Fruit fly (Drosophila melanogaster) whole organism: ENCODE results near the gene mat.

Experiments used
- CG8478 ChIP-seq: fragments of >200 bp; optimal IDR thresholded peaks from 2 replicates; lab custom pipeline; 2018; ENCODE audit warnings: inconsistent platforms
- Dll ChIP-seq: fragments of >200 bp; optimal IDR thresholded peaks from 2 replicates; lab custom pipeline; 2017
- psq ChIP-seq: fragments of >200 bp; optimal IDR thresholded peaks from 2 replicates; lab custom pipeline; 2017
- usp ChIP-seq: fragments of >200 bp; optimal IDR thresholded peaks from 2 replicates; lab custom pipeline; 2017; ENCODE audit warnings: missing biosample characterization, missing genetic modification characterization, mixed read lengths

DNA sequence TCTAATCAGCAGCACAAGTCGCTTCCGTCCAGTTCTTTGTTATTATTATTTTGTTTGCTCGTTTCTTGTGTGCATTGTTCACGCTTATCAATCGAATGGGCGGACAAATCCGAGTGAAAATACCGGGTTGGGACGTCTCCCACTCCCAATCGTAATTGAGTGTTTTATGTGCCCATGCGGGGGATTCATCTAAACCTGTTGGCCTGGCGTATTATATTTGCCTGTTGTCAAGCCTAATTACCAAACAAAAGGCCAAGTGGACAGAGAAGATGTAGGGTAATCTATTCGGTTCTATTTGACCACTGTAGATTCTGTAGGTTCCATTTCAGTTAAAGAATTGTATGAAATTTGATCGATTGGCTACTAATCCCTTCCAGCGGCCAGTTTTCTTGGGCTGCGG lies 26.6 kb upstream of the mat start:
- no peak for TF ChIP-seq psq (lab: Kevin White, UChicago)
- TF ChIP-seq CG8478 (lab: Kevin White, UChicago) = no peak
- no peak for TF ChIP-seq usp (GFP tag; lab: Kevin White, UChicago)
- TF ChIP-seq Dll (lab: Kevin White, UChicago) = no peak
